Worm (Caenorhabditis elegans): ENCODE measurements around the gene C17G1.14.

ce11 chrX:9905840-9906239, 32.8 kb upstream of the C17G1.14 start, which contains the start of gene F21G4.5:
- TF ChIP-seq ces-1 (GFP tag; optimal IDR thresholded peaks at IDR 0.05) (no peak), pha-4 (tag; optimal IDR thresholded peaks at IDR 0.05) (no peak), elt-3 (tag; optimal IDR thresholded peaks at IDR 0.05) (no peak), lin-13 (tag; optimal IDR thresholded peaks at IDR 0.05) (no peak), elt-1 (tag; optimal IDR thresholded peaks at IDR 0.05; ENCODE audit: borderline replicate concordance, insufficient read depth) (no peak)
